Worm (Caenorhabditis elegans) whole organism, L1 larva: ENCODE data around the gene air-1.

Experiments
- jun-1 ChIP-seq: fragments of 150-350 bp; optimal IDR thresholded peaks from 2 replicates; lab custom pipeline; 2014; ENCODE audit warnings: missing biosample characterization, missing genetic modification reagents, missing genetic modification characterization
- nhr-85 ChIP-seq: sonication (generic microtip); peaks from one replicate; lab custom pipeline; 2016; ENCODE audit warnings: missing genetic modification characterization, inconsistent platforms, missing compliant biosample characterization
- nhr-90 ChIP-seq: sonication (generic microtip); optimal IDR thresholded peaks from 2 replicates; lab custom pipeline; 2016; ENCODE audit warnings: mild to moderate bottlenecking, missing genetic modification characterization, missing compliant biosample characterization; ENCODE audit not compliant: poor library complexity
- rnt-1 ChIP-seq: sonication (generic microtip); optimal IDR thresholded peaks from 2 replicates; lab custom pipeline; 2016; ENCODE audit warnings: mild to moderate bottlenecking, missing genetic modification characterization, moderate library complexity, missing compliant biosample characterization
- swsn-7 ChIP-seq: sonication (generic microtip); optimal IDR thresholded peaks from 2 replicates; lab custom pipeline; 2016; ENCODE audit warnings: missing genetic modification characterization, missing compliant biosample characterization
- tlp-1 ChIP-seq: fragments of 150-350 bp; optimal IDR thresholded peaks from 2 replicates; lab custom pipeline; 2014; ENCODE audit warnings: missing biosample characterization, missing genetic modification characterization

ce11 chrV:8195889-8196418 lies 25.3 kb upstream of the air-1 start, which contains the start of gene F20D6.10:
- no peak for TF ChIP-seq nhr-90 (tag; lab: Kevin White, UChicago)
- no peak for TF ChIP-seq nhr-85 (tag; lab: Kevin White, UChicago)
- no peak for TF ChIP-seq tlp-1 (tag; lab: Kevin White, UChicago)
- TF ChIP-seq jun-1 (tag; lab: Kevin White, UChicago) = no peak
- peak; percentile 78 for TF ChIP-seq rnt-1
- TF ChIP-seq swsn-7 = no peak
